Worm (Caenorhabditis elegans) whole organism, young adult: Measurements from ENCODE around the gene polh-1.

Experiments
- B0019.2 ChIP-seq: fragments of 200-800 bp; sonication (Bioruptor generic); conservative IDR thresholded peaks from 2 replicates; pipeline ENCODE4 v1.3.6; 2022; ENCODE audit warnings: missing genetic modification reagents, missing genetic modification characterization, missing compliant biosample characterization
- B0035.1 ChIP-seq: sonication (generic microtip); optimal IDR thresholded peaks from 2 replicates; lab custom pipeline; 2016; ENCODE audit warnings: missing genetic modification characterization, mild to moderate bottlenecking, missing compliant biosample characterization, missing genotype, missing genetic modification reagents
- B0261.1 ChIP-seq: sonication (generic microtip); optimal IDR thresholded peaks from 2 replicates; lab custom pipeline; 2016; ENCODE audit warnings: mild to moderate bottlenecking, missing genetic modification characterization, moderate library complexity, missing compliant biosample characterization
- C17E4.6 ChIP-seq: fragments of 200-800 bp; sonication (Bioruptor generic); IDR thresholded peaks from 2 replicates; pipeline ENCODE4 v1.3.6; 2022; ENCODE audit warnings: missing genetic modification reagents, missing genetic modification characterization, missing compliant biosample characterization
- F22D6.2 ChIP-seq: sonication (generic microtip); optimal IDR thresholded peaks from 2 replicates; lab custom pipeline; 2016; ENCODE audit warnings: mild to moderate bottlenecking, missing genetic modification characterization, missing compliant biosample characterization
- F23B12.7 ChIP-seq: sonication (generic microtip); optimal IDR thresholded peaks from 2 replicates; lab custom pipeline; 2017; ENCODE audit warnings: missing genetic modification characterization, mild to moderate bottlenecking, missing compliant biosample characterization, antibody characterized with exemption, moderate library complexity; ENCODE audit not compliant: insufficient read depth
- F39B2.1 ChIP-seq: fragments of 200-800 bp; sonication (Bioruptor generic); IDR thresholded peaks from 2 replicates; pipeline ENCODE4 v1.3.6; 2022; ENCODE audit warnings: missing genetic modification reagents, missing genetic modification characterization, missing compliant biosample characterization
- Y53G8AR.9 ChIP-seq: fragments of 200-800 bp; sonication (Bioruptor generic); conservative IDR thresholded peaks from 2 replicates; pipeline ENCODE4 v1.3.6; 2022; ENCODE audit warnings: missing genetic modification reagents, missing genetic modification characterization, missing compliant biosample characterization
- Y56A3A.18 ChIP-seq: fragments of 200-800 bp; sonication (Bioruptor generic); IDR thresholded peaks from 2 replicates; pipeline ENCODE4 v1.3.6; 2022; ENCODE audit warnings: missing genetic modification reagents, missing genetic modification characterization, missing compliant biosample characterization
- Y67H2A.10 ChIP-seq: fragments of 200-800 bp; sonication (Bioruptor generic); conservative IDR thresholded peaks from 2 replicates; pipeline ENCODE4 v1.3.6; 2022; ENCODE audit warnings: missing genetic modification reagents, missing genetic modification characterization, missing compliant biosample characterization
- Y95B8A.8 ChIP-seq: fragments of 200-800 bp; sonication (Bioruptor generic); IDR thresholded peaks from 2 replicates; pipeline ENCODE4 v1.3.6; 2022; ENCODE audit warnings: missing genetic modification reagents, missing genetic modification characterization, missing compliant biosample characterization
- attf-3 ChIP-seq: fragments of 200-800 bp; sonication (Bioruptor generic); conservative IDR thresholded peaks from 2 replicates; pipeline ENCODE4 v1.3.6; 2022; ENCODE audit warnings: missing genetic modification reagents, missing genetic modification characterization, missing compliant biosample characterization
- bed-1 ChIP-seq: fragments of 200-800 bp; sonication (Bioruptor generic); IDR thresholded peaks from 2 replicates; pipeline ENCODE4 v1.3.6; 2022; ENCODE audit warnings: missing genetic modification reagents, missing genetic modification characterization, missing compliant biosample characterization
- ccch-3 ChIP-seq: fragments of 200-800 bp; sonication (Bioruptor generic); optimal IDR thresholded peaks from 2 replicates; lab custom pipeline; 2018; ENCODE audit warnings: mild to moderate bottlenecking, missing genetic modification characterization, missing compliant biosample characterization
- cebp-2 ChIP-seq: fragments of 200-800 bp; sonication (Bioruptor generic); IDR thresholded peaks from 2 replicates; pipeline ENCODE4 v1.3.6; 2022; ENCODE audit warnings: missing genetic modification characterization, missing compliant biosample characterization
- ceh-58 ChIP-seq: fragments of 200-800 bp; sonication (Bioruptor generic); IDR thresholded peaks from 2 replicates; pipeline ENCODE4 v1.3.6; 2022; ENCODE audit warnings: missing genetic modification characterization, missing compliant biosample characterization
- die-1 ChIP-seq: sonication (generic microtip); optimal IDR thresholded peaks from 2 replicates; lab custom pipeline; 2016; ENCODE audit warnings: missing genotype, mild to moderate bottlenecking, missing genetic modification characterization, missing compliant biosample characterization
- ets-4 ChIP-seq: fragments of 200-800 bp; sonication (Bioruptor generic); optimal IDR thresholded peaks from 2 replicates; lab custom pipeline; 2018; ENCODE audit warnings: mild to moderate bottlenecking, missing genetic modification characterization, missing compliant biosample characterization
- him-1 ChIP-seq: sonication (generic microtip); optimal IDR thresholded peaks from 2 replicates; lab custom pipeline; 2016; ENCODE audit warnings: missing genotype, missing genetic modification reagents, missing genetic modification characterization, missing compliant biosample characterization
- hlh-12 ChIP-seq: sonication (generic microtip); optimal IDR thresholded peaks from 2 replicates; lab custom pipeline; 2016; ENCODE audit warnings: missing genetic modification characterization, missing compliant biosample characterization
- hlh-26 ChIP-seq: fragments of 200-800 bp; sonication (Bioruptor generic); conservative IDR thresholded peaks from 2 replicates; pipeline ENCODE4 v1.3.6; 2022; ENCODE audit warnings: missing genetic modification reagents, missing genetic modification characterization, missing compliant biosample characterization
- lag-1 ChIP-seq: fragments of 200-800 bp; sonication (Bioruptor generic); IDR thresholded peaks from 2 replicates; pipeline ENCODE4 v1.3.6; 2022; ENCODE audit warnings: missing genetic modification reagents, missing genetic modification characterization, missing compliant biosample characterization
- lin-26 ChIP-seq: fragments of 200-800 bp; sonication (Bioruptor generic); IDR thresholded peaks from 2 replicates; pipeline ENCODE4 v1.3.6; 2022; ENCODE audit warnings: missing genetic modification reagents, missing genetic modification characterization, missing compliant biosample characterization
- lir-1 ChIP-seq: fragments of 200-800 bp; sonication (Bioruptor generic); conservative IDR thresholded peaks from 2 replicates; pipeline ENCODE4 v1.3.6; 2022; ENCODE audit warnings: missing genetic modification reagents, missing genetic modification characterization, missing compliant biosample characterization
- lsy-27 ChIP-seq: sonication (generic microtip); optimal IDR thresholded peaks from 2 replicates; lab custom pipeline; 2017; ENCODE audit warnings: missing genetic modification characterization, mild to moderate bottlenecking, missing compliant biosample characterization, antibody characterized with exemption, missing genotype, borderline replicate concordance; ENCODE audit not compliant: insufficient read depth
- madf-3 ChIP-seq: fragments of 200-800 bp; sonication (Bioruptor generic); IDR thresholded peaks from 2 replicates; pipeline ENCODE4 v1.3.6; 2022; ENCODE audit warnings: missing genetic modification reagents, missing genetic modification characterization, missing compliant biosample characterization
- mcd-1 ChIP-seq: fragments of 200-800 bp; sonication (Bioruptor generic); IDR thresholded peaks from 2 replicates; pipeline ENCODE4 v1.3.6; 2022; ENCODE audit warnings: missing genetic modification reagents, missing genetic modification characterization, missing compliant biosample characterization
- mel-28 ChIP-seq: sonication (generic microtip); optimal IDR thresholded peaks from 2 replicates; lab custom pipeline; 2016; ENCODE audit warnings: borderline replicate concordance, mild to moderate bottlenecking, missing genetic modification characterization, missing compliant biosample characterization
- nfyb-1 ChIP-seq: fragments of 200-800 bp; sonication (Bioruptor generic); IDR thresholded peaks from 2 replicates; pipeline ENCODE4 v1.3.6; 2022; ENCODE audit warnings: missing genetic modification reagents, missing genetic modification characterization, missing compliant biosample characterization
- rec-8 ChIP-seq, 2 experiments: sonication (generic microtip); optimal IDR thresholded peaks; 2 replicates each; lab custom pipeline; 2016; ENCODE audit warnings: mild to moderate bottlenecking in 2 of 2, missing genetic modification characterization in 2 of 2, missing genetic modification reagents in 2 of 2, missing genotype in 2 of 2, missing biosample characterization in 1 of 2, missing compliant biosample characterization in 1 of 2, moderate library complexity in 1 of 2
- repo-1 ChIP-seq: sonication (generic microtip); optimal IDR thresholded peaks from 2 replicates; lab custom pipeline; 2017; ENCODE audit warnings: mild to moderate bottlenecking, missing genetic modification characterization, missing compliant biosample characterization
- sdz-38 ChIP-seq: sonication (generic microtip); optimal IDR thresholded peaks from 2 replicates; lab custom pipeline; 2016; ENCODE audit warnings: missing genotype, missing genetic modification characterization, missing compliant biosample characterization
- sea-2 ChIP-seq: fragments of 200-800 bp; sonication (Bioruptor generic); IDR thresholded peaks from 2 replicates; pipeline ENCODE4 v1.3.6; 2022; ENCODE audit warnings: missing genetic modification characterization, missing compliant biosample characterization
- somi-1 ChIP-seq: fragments of 200-800 bp; sonication (Bioruptor generic); optimal IDR thresholded peaks from 2 replicates; lab custom pipeline; 2018; ENCODE audit warnings: mild to moderate bottlenecking, missing genetic modification characterization, missing compliant biosample characterization
- tbp1 ChIP-seq: fragments of 200-800 bp; sonication (Bioruptor generic); optimal IDR thresholded peaks from 2 replicates; lab custom pipeline; 2018; ENCODE audit warnings: mild to moderate bottlenecking, missing genetic modification characterization, missing compliant biosample characterization
- zfh-2 ChIP-seq: fragments of 200-800 bp; sonication (Bioruptor generic); conservative IDR thresholded peaks from 2 replicates; pipeline ENCODE4 v1.3.6; 2022; ENCODE audit warnings: missing genetic modification reagents, missing genetic modification characterization, missing compliant biosample characterization
- zim-3 ChIP-seq: sonication (generic microtip); optimal IDR thresholded peaks from 2 replicates; lab custom pipeline; 2017; ENCODE audit warnings: mild to moderate bottlenecking, missing genetic modification characterization, moderate library complexity, missing compliant biosample characterization
- ztf-26 ChIP-seq: sonication (generic microtip); optimal IDR thresholded peaks from 2 replicates; lab custom pipeline; 2017; ENCODE audit warnings: missing genetic modification characterization, missing compliant biosample characterization
- ztf-3 ChIP-seq: fragments of 200-800 bp; sonication (Bioruptor generic); optimal IDR thresholded peaks from 2 replicates; lab custom pipeline; 2018; ENCODE audit warnings: mild to moderate bottlenecking, missing genetic modification characterization, missing compliant biosample characterization

polh-1 gene

ce11 chrIII:1976642-1977041 is 26.6 kb upstream of the polh-1 start, which contains the start of gene R155.3:
R155.3 (minus strand) TSS chrIII:1976742.
- TF ChIP-seq attf-3 (GFP tag; lab: Robert Waterston, UW): no peak
- TF ChIP-seq madf-3 (GFP tag; lab: Robert Waterston, UW): no peak
- TF ChIP-seq F22D6.2 (tag; lab: Kevin White, UChicago): no peak
- TF ChIP-seq die-1 (tag; lab: Kevin White, UChicago): no peak
- no peak for TF ChIP-seq Y56A3A.18 (GFP tag; lab: Robert Waterston, UW)
- TF ChIP-seq ceh-58: no peak
- TF ChIP-seq C17E4.6 (GFP tag; lab: Robert Waterston, UW): no peak
- TF ChIP-seq B0019.2 (GFP tag; lab: Robert Waterston, UW): no peak
- no peak for TF ChIP-seq nfyb-1 (GFP tag; lab: Robert Waterston, UW)
- TF ChIP-seq Y95B8A.8 (GFP tag; lab: Robert Waterston, UW): no peak
- no peak for TF ChIP-seq tbp1 (GFP tag; lab: Kevin White, UChicago)
- TF ChIP-seq repo-1 (tag; lab: Kevin White, UChicago): no peak
- TF ChIP-seq B0035.1 (tag; lab: Kevin White, UChicago): no peak
- TF ChIP-seq lag-1 (GFP tag; lab: Robert Waterston, UW): no peak
- TF ChIP-seq sdz-38: no peak
- TF ChIP-seq mel-28 (tag; lab: Kevin White, UChicago): no peak
- TF ChIP-seq, all 124 proteins: peak for 0

- no peak for TF ChIP-seq lsy-27
- no peak for TF ChIP-seq B0261.1
- TF ChIP-seq bed-1 (GFP tag; lab: Robert Waterston, UW): no peak
- peak; percentile 82 for TF ChIP-seq zfh-2 (GFP tag; lab: Robert Waterston, UW)
- 0 out of 2 replicates have a peak, but pooled peaks have one; percentile 17 for TF ChIP-seq sea-2 (GFP tag; lab: Robert Waterston, UW)
- no peak for TF ChIP-seq zim-3
- TF ChIP-seq Y67H2A.10 (GFP tag; lab: Robert Waterston, UW): no peak
- TF ChIP-seq somi-1 (GFP tag; lab: Kevin White, UChicago): no peak
- no peak for TF ChIP-seq cebp-2 (GFP tag; lab: Robert Waterston, UW)
- TF ChIP-seq him-1 (tag; lab: Kevin White, UChicago): no peak
- TF ChIP-seq ets-4: no peak
- TF ChIP-seq rec-8 (tag; optimal IDR thresholded peaks at IDR 0.05; lab: Kevin White, UChicago): no peak
Observed at ce11 chrIII:1975992-1976391, 25.9 kb upstream of the polh-1 start.

ce11 chrIII:1970433-1970832 is 20.4 kb upstream of the polh-1 start, which contains the start of gene R155.5:
R155.5 (minus strand) TSS chrIII:1970533.
- no peak for TF ChIP-seq hlh-12 (tag; lab: Kevin White, UChicago)

DNA sequence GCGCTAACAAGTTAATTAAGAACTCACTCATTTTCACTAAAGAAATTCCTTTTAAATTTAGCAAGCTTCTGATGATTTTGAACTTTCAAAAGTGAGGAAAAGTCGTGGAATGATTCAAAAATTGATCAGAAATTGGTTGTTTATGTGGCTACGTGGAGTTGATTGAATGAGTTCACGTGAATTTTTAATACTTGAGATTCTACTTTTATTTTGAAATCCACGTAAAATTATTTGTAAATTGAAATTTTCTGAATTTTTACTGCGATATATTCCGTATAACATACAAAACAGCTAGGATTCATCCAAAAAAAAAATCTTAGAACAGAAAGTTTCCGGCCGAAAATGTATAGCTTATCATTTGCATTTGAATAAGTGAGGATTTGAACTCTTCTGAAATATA is 19.7 kb upstream of the polh-1 start, which contains the start of gene moa-1:
TSS of gene moa-1 (minus strand) at position 101 of the 400 bp plus-strand sequence.
- TF ChIP-seq sdz-38 (no peak), Y56A3A.18 (GFP tag; lab: Robert Waterston, UW) (no peak), lin-26 (GFP tag; lab: Robert Waterston, UW) (no peak), ztf-3 (no peak), ztf-26 (tag; lab: Kevin White, UChicago) (no peak), mcd-1 (no peak), F39B2.1 (GFP tag; lab: Robert Waterston, UW) (no peak), Y53G8AR.9 (GFP tag; lab: Robert Waterston, UW) (no peak), hlh-26 (GFP tag; lab: Robert Waterston, UW) (no peak), mel-28 (tag; lab: Kevin White, UChicago) (no peak), F23B12.7 (tag; lab: Kevin White, UChicago) (no peak), ccch-3 (GFP tag; lab: Kevin White, UChicago) (no peak), cebp-2 (GFP tag; lab: Robert Waterston, UW) (no peak), attf-3 (GFP tag; lab: Robert Waterston, UW) (no peak), lir-1 (GFP tag; lab: Robert Waterston, UW) (no peak)
